Fruit fly (Drosophila melanogaster) whole organism, embryonic: ENCODE data around the gene CG13360.

ENCODE experiments used
- Awh ChIP-seq: fragments of 200-800 bp; sonication (Bioruptor generic); IDR thresholded peaks from 2 replicates; pipeline ENCODE4, ENCODE4 v1.3.6; 2022; ENCODE audit warnings: missing biosample characterization, missing genetic modification characterization
- C15 ChIP-seq: fragments of 200-800 bp; sonication (Bioruptor generic); IDR thresholded peaks from 3 replicates; pipeline ENCODE4 v1.3.6; 2022; ENCODE audit warnings: missing biosample characterization, missing genetic modification characterization
- CG10267 ChIP-seq: fragments of 200-800 bp; sonication (Bioruptor generic); optimal IDR thresholded peaks from 2 replicates; lab custom pipeline; 2018; ENCODE audit warnings: missing biosample characterization, mild to moderate bottlenecking, missing genetic modification characterization, moderate library complexity
- CG10366 ChIP-seq: fragments of 200-800 bp; sonication (Bioruptor generic); IDR thresholded peaks from 2 replicates; pipeline ENCODE4 v1.3.6; 2022; ENCODE audit warnings: missing biosample characterization, missing genetic modification characterization
- CG10543 ChIP-seq: fragments of 200-800 bp; sonication (Bioruptor generic); optimal IDR thresholded peaks from 3 replicates; lab custom pipeline; 2017; ENCODE audit warnings: missing biosample characterization, mild to moderate bottlenecking, missing genetic modification characterization, moderate library complexity
- CG11247 ChIP-seq: fragments of 200-800 bp; sonication (Bioruptor generic); IDR thresholded peaks from 2 replicates; pipeline ENCODE4 v1.3.6; 2022; ENCODE audit warnings: missing biosample characterization, missing genetic modification characterization
- CG12391 ChIP-seq: fragments of 200-800 bp; sonication (Bioruptor generic); optimal IDR thresholded peaks from 3 replicates; lab custom pipeline; 2018; ENCODE audit warnings: missing biosample characterization, mild to moderate bottlenecking, missing genetic modification characterization, moderate library complexity
- CG13287 ChIP-seq: fragments of 200-800 bp; sonication (Bioruptor generic); IDR thresholded peaks from 2 replicates; pipeline ENCODE4 v1.3.6; 2022; ENCODE audit warnings: missing biosample characterization, missing genetic modification characterization; ENCODE audit not compliant: partially characterized antibody
- CG13424 ChIP-seq: fragments of 200-800 bp; sonication (Bioruptor generic); optimal IDR thresholded peaks from 2 replicates; lab custom pipeline; 2019; ENCODE audit warnings: missing biosample characterization, mild to moderate bottlenecking, missing genetic modification characterization, moderate library complexity
- CG14860 ChIP-seq: fragments of 200-800 bp; sonication (Bioruptor generic); IDR thresholded peaks from 3 replicates; pipeline ENCODE4 v1.3.6; 2022; ENCODE audit warnings: missing biosample characterization, missing genetic modification characterization; ENCODE audit not compliant: partially characterized antibody
- CG15479 ChIP-seq: fragments of 200-800 bp; sonication (Bioruptor generic); optimal IDR thresholded peaks from 3 replicates; lab custom pipeline; 2019; ENCODE audit warnings: missing biosample characterization, mild to moderate bottlenecking, missing genetic modification characterization, moderate library complexity
- CG1603 ChIP-seq: fragments of 200-800 bp; sonication (Bioruptor generic); optimal IDR thresholded peaks from 2 replicates; lab custom pipeline; 2019; ENCODE audit warnings: missing biosample characterization, mild to moderate bottlenecking, missing genetic modification characterization, moderate library complexity
- CG17912 ChIP-seq: fragments of 200-800 bp; sonication (Bioruptor generic); optimal IDR thresholded peaks from 2 replicates; lab custom pipeline; 2018; ENCODE audit warnings: missing biosample characterization, mild to moderate bottlenecking, missing genetic modification characterization
- CG2116 ChIP-seq: fragments of 200-800 bp; sonication (Bioruptor generic); optimal IDR thresholded peaks from 3 replicates; lab custom pipeline; 2018; ENCODE audit warnings: missing biosample characterization, mild to moderate bottlenecking, missing genetic modification characterization
- CG30020 ChIP-seq: fragments of 200-800 bp; optimal IDR thresholded peaks from 2 replicates; lab custom pipeline; 2019; ENCODE audit warnings: missing biosample characterization, mild to moderate bottlenecking, missing genetic modification characterization, moderate library complexity
- CG3163 ChIP-seq: fragments of 200-800 bp; sonication (Bioruptor generic); optimal IDR thresholded peaks from 3 replicates; lab custom pipeline; 2016; ENCODE audit warnings: missing biosample characterization, missing genetic modification characterization
- CG34422 ChIP-seq: fragments of 200-800 bp; sonication (Bioruptor generic); IDR thresholded peaks from 3 replicates; pipeline ENCODE4 v1.3.6; 2022; ENCODE audit warnings: missing biosample characterization, missing genetic modification characterization
- CG6272 ChIP-seq: fragments of 200-800 bp; sonication (Bioruptor generic); IDR thresholded peaks from 2 replicates; pipeline ENCODE4 v1.3.6; 2022; ENCODE audit warnings: missing biosample characterization, missing genetic modification characterization
- CG6854 ChIP-seq: fragments of 200-800 bp; sonication (Bioruptor generic); optimal IDR thresholded peaks from 3 replicates; lab custom pipeline; 2017; ENCODE audit warnings: missing biosample characterization, mild to moderate bottlenecking, missing genetic modification characterization
- CG7839 ChIP-seq: fragments of 200-800 bp; sonication (Bioruptor generic); optimal IDR thresholded peaks from 3 replicates; lab custom pipeline; 2018; ENCODE audit warnings: missing biosample characterization, mild to moderate bottlenecking, missing genetic modification characterization, moderate library complexity
- CG9437 ChIP-seq: fragments of 200-800 bp; sonication (Bioruptor generic); optimal IDR thresholded peaks from 2 replicates; lab custom pipeline; 2018; ENCODE audit warnings: missing biosample characterization, mild to moderate bottlenecking, missing genetic modification characterization
- CG9797 ChIP-seq: fragments of 200-800 bp; sonication (Bioruptor generic); optimal IDR thresholded peaks from 3 replicates; lab custom pipeline; 2018; ENCODE audit warnings: missing biosample characterization, mild to moderate bottlenecking, missing genetic modification characterization
- Dbx ChIP-seq: fragments of 200-800 bp; sonication (Bioruptor generic); IDR thresholded peaks from 3 replicates; pipeline ENCODE4 v1.3.6; 2022; ENCODE audit warnings: missing biosample characterization, missing genetic modification characterization
- Drgx ChIP-seq: fragments of 200-800 bp; sonication (Bioruptor generic); IDR thresholded peaks from 2 replicates; pipeline ENCODE4 v1.3.6; 2022; ENCODE audit warnings: missing biosample characterization, missing genetic modification characterization
- E2f2 ChIP-seq: fragments of 200-800 bp; sonication (Bioruptor generic); IDR thresholded peaks from 2 replicates; pipeline ENCODE4 v1.3.6; 2022; ENCODE audit warnings: missing biosample characterization, missing genetic modification characterization
- GATAe ChIP-seq: fragments of 200-800 bp; sonication (Bioruptor generic); conservative IDR thresholded peaks from 2 replicates; pipeline ENCODE4 v1.3.6; 2022; ENCODE audit warnings: missing biosample characterization, missing genetic modification characterization
- HHEX ChIP-seq: fragments of 200-800 bp; sonication (Bioruptor generic); optimal IDR thresholded peaks from 3 replicates; lab custom pipeline; 2017; ENCODE audit warnings: missing biosample characterization, mild to moderate bottlenecking, missing genetic modification characterization, missing genetic modification reagents
- HLH4C ChIP-seq: fragments of 200-800 bp; sonication (Bioruptor generic); IDR thresholded peaks from 3 replicates; pipeline ENCODE4 v1.3.6; 2022; ENCODE audit warnings: missing biosample characterization, missing genetic modification characterization; ENCODE audit not compliant: partially characterized antibody
- Lhr ChIP-seq: fragments of 200-800 bp; sonication (Bioruptor generic); optimal IDR thresholded peaks from 3 replicates; lab custom pipeline; 2017; ENCODE audit warnings: mild to moderate bottlenecking, missing biosample characterization, missing genetic modification reagents, missing genetic modification characterization
- MBD-R2 ChIP-seq: fragments of 200-800 bp; sonication (Bioruptor generic); IDR thresholded peaks from 2 replicates; pipeline ENCODE4 v1.3.6; 2022; ENCODE audit warnings: missing biosample characterization, missing genetic modification characterization
- Opbp ChIP-seq: fragments of 200-800 bp; sonication (Bioruptor generic); IDR thresholded peaks from 3 replicates; pipeline ENCODE4 v1.3.6; 2022; ENCODE audit warnings: missing biosample characterization, missing genetic modification characterization; ENCODE audit not compliant: partially characterized antibody
- Sox102F ChIP-seq: fragments of 200-800 bp; sonication (Bioruptor generic); optimal IDR thresholded peaks from 2 replicates; lab custom pipeline; 2018; ENCODE audit warnings: missing biosample characterization, mild to moderate bottlenecking, missing genetic modification characterization, moderate library complexity
- Sry-δ ChIP-seq: fragments of 200-800 bp; sonication (Bioruptor generic); optimal IDR thresholded peaks from 2 replicates; lab custom pipeline; 2016; ENCODE audit warnings: missing biosample characterization, missing genetic modification characterization
- Ssrp ChIP-seq: fragments of 200-800 bp; sonication (Bioruptor generic); optimal IDR thresholded peaks from 2 replicates; lab custom pipeline; 2018; ENCODE audit warnings: missing biosample characterization, mild to moderate bottlenecking, missing genetic modification characterization, moderate library complexity
- ac ChIP-seq: fragments of 200-800 bp; sonication (Bioruptor generic); optimal IDR thresholded peaks from 3 replicates; lab custom pipeline; 2017; ENCODE audit warnings: missing biosample characterization, mild to moderate bottlenecking, missing genetic modification characterization
- bbx ChIP-seq: fragments of 200-800 bp; sonication (Bioruptor generic); IDR thresholded peaks from 2 replicates; pipeline ENCODE4 v1.3.6; 2022; ENCODE audit warnings: missing biosample characterization, missing genetic modification characterization; ENCODE audit not compliant: partially characterized antibody
- cg ChIP-seq: fragments of 200-800 bp; sonication (Bioruptor generic); optimal IDR thresholded peaks from 3 replicates; lab custom pipeline; 2019; ENCODE audit warnings: missing biosample characterization, mild to moderate bottlenecking, missing genetic modification characterization, moderate library complexity
- dysf ChIP-seq: fragments of 200-800 bp; sonication (Bioruptor generic); IDR thresholded peaks from 3 replicates; pipeline ENCODE4 v1.3.6; 2022; ENCODE audit warnings: missing biosample characterization, missing genetic modification characterization
- exex ChIP-seq: fragments of 200-800 bp; sonication (Bioruptor generic); optimal IDR thresholded peaks from 4 replicates; lab custom pipeline; 2018; ENCODE audit warnings: missing biosample characterization, mild to moderate bottlenecking, missing genetic modification characterization, moderate library complexity
- ftz-f1 ChIP-seq: fragments of 200-800 bp; sonication (Bioruptor generic); optimal IDR thresholded peaks from 2 replicates; lab custom pipeline; 2016; ENCODE audit warnings: missing biosample characterization, missing genetic modification characterization
- grau ChIP-seq: fragments of 200-800 bp; optimal IDR thresholded peaks from 3 replicates; lab custom pipeline; 2019; ENCODE audit warnings: missing biosample characterization, mild to moderate bottlenecking, missing genetic modification characterization, moderate library complexity
- hth ChIP-seq: fragments of >200 bp; optimal IDR thresholded peaks from 2 replicates; lab custom pipeline; 2017; ENCODE audit warnings: inconsistent platforms
- nau ChIP-seq: fragments of 200-800 bp; sonication (Bioruptor generic); optimal IDR thresholded peaks from 3 replicates; lab custom pipeline; 2017; ENCODE audit warnings: missing biosample characterization, mild to moderate bottlenecking, missing genetic modification characterization, missing genetic modification reagents
- org-1 ChIP-seq: fragments of 200-800 bp; sonication (Bioruptor generic); optimal IDR thresholded peaks from 2 replicates; lab custom pipeline; 2017; ENCODE audit warnings: missing biosample characterization, missing genetic modification characterization
- shn ChIP-seq: fragments of 200-800 bp; sonication (Bioruptor generic); optimal IDR thresholded peaks from 3 replicates; lab custom pipeline; 2016; ENCODE audit warnings: missing biosample characterization, missing genetic modification characterization
- sisA ChIP-seq: fragments of 200-800 bp; sonication (Bioruptor generic); IDR thresholded peaks from 2 replicates; pipeline ENCODE4 v1.3.6; 2022; ENCODE audit warnings: missing biosample characterization, missing genetic modification characterization
- sna ChIP-seq: fragments of 200-800 bp; sonication (Bioruptor generic); IDR thresholded peaks from 2 replicates; pipeline ENCODE4 v1.3.6; 2022; ENCODE audit warnings: missing biosample characterization, missing genetic modification characterization; ENCODE audit not compliant: partially characterized antibody
- sqz ChIP-seq: fragments of 200-800 bp; sonication (Bioruptor generic); optimal IDR thresholded peaks from 3 replicates; lab custom pipeline; 2018; ENCODE audit warnings: missing biosample characterization, mild to moderate bottlenecking, missing genetic modification characterization
- vnd ChIP-seq: fragments of 200-800 bp; sonication (Bioruptor generic); IDR thresholded peaks from 3 replicates; pipeline ENCODE4 v1.3.6; 2022; ENCODE audit warnings: missing biosample characterization, missing genetic modification characterization; ENCODE audit not compliant: partially characterized antibody
- zf30C ChIP-seq: fragments of 200-800 bp; sonication (Bioruptor generic); optimal IDR thresholded peaks from 3 replicates; lab custom pipeline; 2018; ENCODE audit warnings: missing biosample characterization, mild to moderate bottlenecking, missing genetic modification characterization

The CG13360 gene

DNA sequence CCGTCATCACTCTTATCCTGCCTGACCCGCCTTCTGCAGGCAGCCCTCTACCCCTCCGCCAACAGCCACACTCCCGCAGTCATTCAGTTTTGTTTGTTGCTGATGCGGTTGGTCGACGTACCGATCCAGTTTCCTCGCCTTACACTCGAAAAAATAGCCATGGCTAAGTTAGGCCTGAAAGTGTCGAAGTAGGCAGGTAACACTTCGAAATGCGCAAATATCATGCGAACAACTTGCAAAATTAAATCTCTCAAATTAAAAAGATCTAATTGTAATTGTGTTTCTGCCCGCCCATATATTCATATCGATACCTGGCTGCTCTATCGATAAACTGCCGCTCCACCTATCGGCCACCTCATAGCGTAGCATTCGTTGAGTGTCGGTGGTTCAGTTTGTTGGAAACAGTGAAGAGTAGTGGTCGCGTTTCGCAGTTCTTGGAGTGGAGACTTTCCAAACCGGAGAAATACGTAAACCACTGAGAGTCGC lies 20.2 kb downstream of the CG13360 start, which contains the start of gene fz3:
fz3 (plus strand) TSS at position 307 of the 486 bp plus-strand sequence.
- no peak for TF ChIP-seq CG15479 (GFP tag; lab: Kevin White, UChicago)
- TF ChIP-seq C15 = no peak
- TF ChIP-seq CG9797 (GFP tag; lab: Kevin White, UChicago) = peak; percentile 14
- peak; percentile 36 for TF ChIP-seq CG10267 (tag; lab: Kevin White, UChicago)
- no peak for TF ChIP-seq GATAe (GFP tag; lab: Robert Waterston, UW)
- no peak for TF ChIP-seq org-1
- no peak for TF ChIP-seq CG17912 (GFP tag; lab: Kevin White, UChicago)
- no peak for TF ChIP-seq shn (GFP tag; lab: Kevin White, UChicago)
- no peak for TF ChIP-seq CG30020 (tag; lab: Kevin White, UChicago)
- no peak for TF ChIP-seq CG3163 (GFP tag; lab: Kevin White, UChicago)
- TF ChIP-seq vnd (GFP tag; lab: Robert Waterston, UW) = peak; percentile 81
- peak; percentile 87 for TF ChIP-seq sna (GFP tag; lab: Robert Waterston, UW)
- 0 out of 2 replicates have a peak, but pooled peaks have one; percentile 16 for TF ChIP-seq CG11247 (GFP tag; lab: Robert Waterston, UW)
- TF ChIP-seq zf30C (GFP tag; lab: Kevin White, UChicago) = peak; percentile 64
- TF ChIP-seq Dbx (GFP tag; lab: Robert Waterston, UW) = 0 out of 3 replicates have a peak, but pooled peaks have one; percentile 35
- TF ChIP-seq nau (GFP tag; lab: Kevin White, UChicago) = no peak
- TF ChIP-seq Awh = peak; percentile 53; the same call in 1 of the 2 replicates
- no peak for TF ChIP-seq hth (lab: Kevin White, UChicago)
- peak; percentile 54 for TF ChIP-seq Drgx
- no peak for TF ChIP-seq CG10366 (GFP tag; lab: Robert Waterston, UW)
- peak; percentile 11 for TF ChIP-seq ac (GFP tag; lab: Kevin White, UChicago)
- TF ChIP-seq HLH4C (GFP tag; lab: Robert Waterston, UW) = peak; percentile 85
- TF ChIP-seq CG14860 = peak; percentile 81
- TF ChIP-seq sisA (GFP tag; lab: Robert Waterston, UW) = no peak
- no peak for TF ChIP-seq dysf (GFP tag; lab: Robert Waterston, UW)
- peak; percentile 34 for TF ChIP-seq CG12391 (tag; lab: Kevin White, UChicago)
- TF ChIP-seq CG34422 (GFP tag; lab: Robert Waterston, UW) = 0 out of 3 replicates have a peak, but pooled peaks have one; percentile 34
- peak; percentile 21 for TF ChIP-seq CG7839 (tag; lab: Kevin White, UChicago)
- TF ChIP-seq cg (GFP tag; lab: Kevin White, UChicago) = no peak
- TF ChIP-seq grau (tag; lab: Kevin White, UChicago) = peak; percentile 22
- TF ChIP-seq exex (tag; lab: Kevin White, UChicago) = peak; percentile 10
- TF ChIP-seq CG13424 (tag; lab: Kevin White, UChicago) = peak; percentile 22
- peak; percentile 21 for TF ChIP-seq sqz (GFP tag; lab: Kevin White, UChicago)
- no peak for TF ChIP-seq ftz-f1
- no peak for TF ChIP-seq Ssrp (tag; lab: Kevin White, UChicago)
- TF ChIP-seq CG2116 (GFP tag; lab: Kevin White, UChicago) = peak; percentile 64
- no peak for TF ChIP-seq Sox102F (GFP tag; lab: Kevin White, UChicago)
- peak; percentile 54 for TF ChIP-seq MBD-R2 (GFP tag; lab: Robert Waterston, UW)
- TF ChIP-seq CG9437 (GFP tag; lab: Kevin White, UChicago) = peak; percentile 65
- TF ChIP-seq Lhr = no peak
- no peak for TF ChIP-seq CG6272 (GFP tag; lab: Robert Waterston, UW)
- peak; percentile 94 for TF ChIP-seq bbx
- TF ChIP-seq Opbp = peak; percentile 89
- TF ChIP-seq CG10543 = peak; percentile 9
- TF ChIP-seq E2f2 (GFP tag; lab: Robert Waterston, UW) = peak; percentile 75
- TF ChIP-seq HHEX = no peak
- TF ChIP-seq CG6854 = no peak
- TF ChIP-seq Sry-δ (GFP tag; lab: Kevin White, UChicago) = peak; percentile 77
- TF ChIP-seq CG1603 (tag; lab: Kevin White, UChicago) = peak; percentile 66
- TF ChIP-seq CG13287 (GFP tag; lab: Robert Waterston, UW) = peak; percentile 93
